Worm (Caenorhabditis elegans) whole organism, L1 larva: ENCODE results near the gene fsn-1.

ENCODE experiments used
- C04F5.9 ChIP-seq: sonication (generic microtip); optimal IDR thresholded peaks from 2 replicates; lab custom pipeline; 2016; ENCODE audit warnings: missing genetic modification characterization, missing compliant biosample characterization
- Y116A8C.19 ChIP-seq: sonication (generic microtip); optimal IDR thresholded peaks from 2 replicates; lab custom pipeline; 2016; ENCODE audit warnings: missing compliant biosample characterization, missing genetic modification characterization, borderline replicate concordance
- aha-1 ChIP-seq: fragments of 150-350 bp; optimal IDR thresholded peaks from 2 replicates; lab custom pipeline; 2014; ENCODE audit warnings: missing biosample characterization, missing genetic modification characterization
- aly-2 ChIP-seq: fragments of 150-350 bp; optimal IDR thresholded peaks from 2 replicates; lab custom pipeline; 2014; ENCODE audit warnings: missing biosample characterization, missing genetic modification characterization
- blmp-1 ChIP-seq: fragments of 150-350 bp; optimal IDR thresholded peaks from 2 replicates; lab custom pipeline; 2014; ENCODE audit warnings: missing biosample characterization, missing genetic modification characterization
- ceh-63 ChIP-seq: fragments of 200-800 bp; sonication (Bioruptor generic); optimal IDR thresholded peaks from 2 replicates; lab custom pipeline; 2018; ENCODE audit warnings: mild to moderate bottlenecking, missing genetic modification characterization, missing compliant biosample characterization
- ceh-82 ChIP-seq, 3 experiments: fragments of 150-350 bp in 1 of 3; sonication (generic microtip) in 2 of 3; optimal IDR thresholded peaks; 2 replicates each; lab custom pipeline; 2014 to 2017; ENCODE audit warnings: missing biosample characterization in 3 of 3, missing genetic modification characterization in 3 of 3
- ces-1 ChIP-seq: fragments of 150-350 bp; optimal IDR thresholded peaks from 2 replicates; lab custom pipeline; 2014; ENCODE audit warnings: missing biosample characterization, missing genetic modification reagents, missing genetic modification characterization
- dpl-1 ChIP-seq, 3 experiments: fragments of 150-350 bp in 2 of 3; sonication (generic microtip) in 1 of 3; optimal IDR thresholded peaks; 2 replicates each; lab custom pipeline; 2014 to 2017; ENCODE audit warnings: missing biosample characterization in 3 of 3, missing genetic modification characterization in 3 of 3, missing genetic modification reagents in 3 of 3
- efl-1 ChIP-seq, 4 experiments: fragments of 150-350 bp; optimal IDR thresholded peaks in 3 of 4; peaks in 1 of 4; 1 replicate in 1 of 4; 2 replicates in 3 of 4; lab custom pipeline; 2014; ENCODE audit warnings: missing biosample characterization in 2 of 4, missing genetic modification characterization in 2 of 4, missing genetic modification reagents in 2 of 4
- efl-3 ChIP-seq: fragments of 200-800 bp; sonication (Bioruptor generic); optimal IDR thresholded peaks from 2 replicates; lab custom pipeline; 2018; ENCODE audit warnings: mild to moderate bottlenecking, missing genetic modification characterization, missing compliant biosample characterization
- egl-13 ChIP-seq: sonication (generic microtip); optimal IDR thresholded peaks from 2 replicates; lab custom pipeline; 2016; ENCODE audit warnings: missing genotype, missing genetic modification reagents, missing genetic modification characterization, missing compliant biosample characterization
- elt-2 ChIP-seq: sonication (generic microtip); optimal IDR thresholded peaks from 2 replicates; lab custom pipeline; 2016; ENCODE audit warnings: missing genetic modification characterization, mild to moderate bottlenecking, inconsistent platforms, missing compliant biosample characterization, missing genetic modification reagents
- fkh-10 ChIP-seq: sonication (generic microtip); optimal IDR thresholded peaks from 2 replicates; lab custom pipeline; 2017; ENCODE audit warnings: missing biosample characterization, missing genetic modification reagents, missing genetic modification characterization
- fkh-8 ChIP-seq: sonication (generic microtip); optimal IDR thresholded peaks from 2 replicates; lab custom pipeline; 2016; ENCODE audit warnings: mild to moderate bottlenecking, missing genetic modification characterization, missing compliant biosample characterization
- fos-1 ChIP-seq: fragments of 150-350 bp; optimal IDR thresholded peaks from 2 replicates; lab custom pipeline; 2014; ENCODE audit warnings: missing biosample characterization, missing genetic modification characterization
- grh-1 ChIP-seq: fragments of 200-800 bp; sonication (Bioruptor generic); IDR thresholded peaks from 2 replicates; pipeline ENCODE4 v1.3.6; 2022; ENCODE audit warnings: missing genetic modification reagents, missing genetic modification characterization, missing compliant biosample characterization
- hlh-17 ChIP-seq: fragments of 200-800 bp; sonication (Bioruptor generic); optimal IDR thresholded peaks from 2 replicates; lab custom pipeline; 2018; ENCODE audit warnings: missing genetic modification characterization, mild to moderate bottlenecking, missing compliant biosample characterization, moderate library complexity, borderline replicate concordance
- hlh-4 ChIP-seq: sonication (generic microtip); optimal IDR thresholded peaks from 2 replicates; lab custom pipeline; 2016; ENCODE audit warnings: mild to moderate bottlenecking, missing genetic modification characterization, missing compliant biosample characterization
- hpl-2 ChIP-seq: fragments of 150-350 bp; optimal IDR thresholded peaks from 2 replicates; lab custom pipeline; 2014; ENCODE audit warnings: missing biosample characterization, missing genetic modification reagents, missing genetic modification characterization
- irx-1 ChIP-seq: sonication (generic microtip); optimal IDR thresholded peaks from 2 replicates; lab custom pipeline; 2016; ENCODE audit warnings: missing genetic modification characterization, missing compliant biosample characterization
- isw-1 ChIP-seq: fragments of 200-800 bp; sonication (Bioruptor generic); IDR thresholded peaks from 2 replicates; pipeline ENCODE4 v1.3.6; 2022; ENCODE audit warnings: missing genetic modification characterization, missing compliant biosample characterization
- jun-1 ChIP-seq: fragments of 150-350 bp; optimal IDR thresholded peaks from 2 replicates; lab custom pipeline; 2014; ENCODE audit warnings: missing biosample characterization, missing genetic modification reagents, missing genetic modification characterization
- lin-13 ChIP-seq: fragments of 150-350 bp; optimal IDR thresholded peaks from 2 replicates; lab custom pipeline; 2014; ENCODE audit warnings: missing biosample characterization, missing genetic modification reagents, missing genetic modification characterization
- lin-14 ChIP-seq: fragments of 200-800 bp; sonication (Bioruptor generic); optimal IDR thresholded peaks from 2 replicates; lab custom pipeline; 2018; ENCODE audit warnings: mild to moderate bottlenecking, missing genetic modification characterization, moderate library complexity, missing compliant biosample characterization
- lin-15B ChIP-seq: fragments of 150-350 bp; sonication (generic microtip); optimal IDR thresholded peaks from 3 replicates; lab custom pipeline; 2014; ENCODE audit warnings: missing biosample characterization, missing genetic modification characterization
- lin-35 ChIP-seq, 2 experiments: fragments of 150-350 bp; optimal IDR thresholded peaks; 2 replicates each; lab custom pipeline; 2014; ENCODE audit warnings: missing biosample characterization in 2 of 2, missing genetic modification characterization in 2 of 2, missing genetic modification reagents in 2 of 2
- lir-3 ChIP-seq: sonication (generic microtip); optimal IDR thresholded peaks from 2 replicates; lab custom pipeline; 2016; ENCODE audit warnings: mild to moderate bottlenecking, missing genetic modification characterization, moderate library complexity, missing compliant biosample characterization; ENCODE audit not compliant: poor library complexity
- lsy-2 ChIP-seq, 2 experiments: fragments of 150-350 bp; optimal IDR thresholded peaks; 2 replicates each; lab custom pipeline; 2014; ENCODE audit warnings: missing biosample characterization in 2 of 2, missing genetic modification characterization in 2 of 2
- mef-2 ChIP-seq: fragments of 150-350 bp; optimal IDR thresholded peaks from 2 replicates; lab custom pipeline; 2014; ENCODE audit warnings: missing biosample characterization, missing genetic modification characterization
- mep-1 ChIP-seq: fragments of 150-350 bp; optimal IDR thresholded peaks from 2 replicates; lab custom pipeline; 2014; ENCODE audit warnings: missing biosample characterization, missing genetic modification characterization
- nhr-19 ChIP-seq: fragments of 200-800 bp; sonication (Bioruptor generic); conservative IDR thresholded peaks from 2 replicates; pipeline ENCODE4 v1.3.6; 2022; ENCODE audit warnings: missing genetic modification characterization, missing compliant biosample characterization
- nhr-20 ChIP-seq: sonication (generic microtip); optimal IDR thresholded peaks from 2 replicates; lab custom pipeline; 2016; ENCODE audit warnings: mild to moderate bottlenecking, missing genetic modification characterization, missing compliant biosample characterization
- nhr-77 ChIP-seq: fragments of 150-350 bp; optimal IDR thresholded peaks from 2 replicates; lab custom pipeline; 2014; ENCODE audit warnings: missing biosample characterization, missing genetic modification characterization
- nhr-84 ChIP-seq: sonication (generic microtip); optimal IDR thresholded peaks from 2 replicates; lab custom pipeline; 2017; ENCODE audit warnings: missing biosample characterization, missing genetic modification characterization
- nhr-85 ChIP-seq: sonication (generic microtip); peaks from one replicate; lab custom pipeline; 2016; ENCODE audit warnings: missing genetic modification characterization, inconsistent platforms, missing compliant biosample characterization
- pag-3 ChIP-seq: sonication (generic microtip); optimal IDR thresholded peaks from 2 replicates; lab custom pipeline; 2017; ENCODE audit warnings: missing genetic modification characterization, mild to moderate bottlenecking, missing compliant biosample characterization, antibody characterized with exemption, borderline replicate concordance; ENCODE audit not compliant: insufficient read depth
- pax-3 ChIP-seq: fragments of 200-800 bp; sonication (Bioruptor generic); optimal IDR thresholded peaks from 2 replicates; lab custom pipeline; 2018; ENCODE audit warnings: mild to moderate bottlenecking, missing genetic modification characterization, moderate library complexity, missing compliant biosample characterization
- skn-1 ChIP-seq: fragments of 150-350 bp; optimal IDR thresholded peaks from 2 replicates; lab custom pipeline; 2014; ENCODE audit warnings: missing biosample characterization, missing genetic modification characterization
- snpc-4 ChIP-seq: fragments of 150-350 bp; optimal IDR thresholded peaks from 2 replicates; lab custom pipeline; 2014; ENCODE audit warnings: missing biosample characterization, missing genetic modification characterization
- sptf-1 ChIP-seq: fragments of 150-350 bp; optimal IDR thresholded peaks from 2 replicates; lab custom pipeline; 2014; ENCODE audit warnings: missing biosample characterization, missing genetic modification characterization
- sup-37 ChIP-seq: fragments of 200-800 bp; sonication (Bioruptor generic); optimal IDR thresholded peaks from 2 replicates; lab custom pipeline; 2018; ENCODE audit warnings: mild to moderate bottlenecking, missing genetic modification characterization, missing compliant biosample characterization
- tlp-1 ChIP-seq: fragments of 150-350 bp; optimal IDR thresholded peaks from 2 replicates; lab custom pipeline; 2014; ENCODE audit warnings: missing biosample characterization, missing genetic modification characterization
- unc-130 ChIP-seq: fragments of 150-350 bp; optimal IDR thresholded peaks from 2 replicates; lab custom pipeline; 2017; ENCODE audit warnings: missing biosample characterization, missing genetic modification characterization, inconsistent platforms
- unc-30 ChIP-seq: sonication (generic microtip); optimal IDR thresholded peaks from 2 replicates; lab custom pipeline; 2017; ENCODE audit warnings: missing biosample characterization, missing genetic modification characterization
- unc-86 ChIP-seq: sonication (generic microtip); optimal IDR thresholded peaks from 2 replicates; lab custom pipeline; 2016; ENCODE audit warnings: missing genetic modification characterization, missing compliant biosample characterization
- unc-98 ChIP-seq: fragments of 200-800 bp; sonication (Bioruptor generic); IDR thresholded peaks from 2 replicates; pipeline ENCODE4 v1.3.6; 2022; ENCODE audit warnings: missing genetic modification characterization, missing compliant biosample characterization
- vab-15 ChIP-seq: sonication (generic microtip); optimal IDR thresholded peaks from 2 replicates; lab custom pipeline; 2017; ENCODE audit warnings: missing genotype, mild to moderate bottlenecking, missing genetic modification characterization, missing compliant biosample characterization
- xbp-1 ChIP-seq: sonication (generic microtip); optimal IDR thresholded peaks from 2 replicates; lab custom pipeline; 2016; ENCODE audit warnings: missing genetic modification characterization, missing compliant biosample characterization
- zag-1 ChIP-seq: fragments of 150-350 bp; optimal IDR thresholded peaks from 2 replicates; lab custom pipeline; 2014; ENCODE audit warnings: missing biosample characterization, missing genetic modification characterization
- zip-4 ChIP-seq: fragments of 200-800 bp; sonication (Bioruptor generic); optimal IDR thresholded peaks from 2 replicates; lab custom pipeline; 2018; ENCODE audit warnings: mild to moderate bottlenecking, missing genetic modification characterization, moderate library complexity, missing compliant biosample characterization
- ztf-11 ChIP-seq, 2 experiments: sonication (generic microtip); optimal IDR thresholded peaks; 2 replicates each; lab custom pipeline; 2016 to 2017; ENCODE audit warnings: missing genetic modification characterization in 2 of 2, missing biosample characterization in 1 of 2, missing compliant biosample characterization in 1 of 2

fsn-1 gene

DNA sequence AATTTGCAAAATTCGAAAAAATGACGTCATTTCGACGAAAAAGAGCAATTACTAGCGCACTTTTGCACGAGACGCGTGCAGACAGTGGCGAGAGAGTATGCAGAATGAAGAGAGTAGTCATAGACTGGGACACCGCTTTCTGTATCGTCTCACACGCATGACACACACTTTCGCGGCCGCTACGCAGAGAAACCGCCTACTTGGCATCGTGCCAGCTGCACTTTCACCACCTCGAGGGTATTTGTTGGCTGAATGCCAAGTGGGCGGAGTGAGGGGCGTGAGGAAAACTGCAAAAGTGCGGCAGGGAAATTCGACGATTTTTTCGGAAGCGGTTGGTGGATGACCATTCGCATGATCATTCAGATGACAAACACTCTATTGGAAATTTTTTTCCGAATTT lies 37.4 kb upstream of the fsn-1 start:
- TF ChIP-seq vab-15 (tag; lab: Kevin White, UChicago) (peak; percentile 98), nhr-20 (tag; lab: Kevin White, UChicago) (peak; percentile 100), ces-1 (GFP tag; lab: Kevin White, UChicago) (peak; percentile 69), lin-15B (peak; percentile 94), efl-1 (optimal IDR thresholded peaks at IDR 0.05; lab: Kevin White, UChicago) (peak; percentile 96 to 97), efl-1 (GFP tag; optimal IDR thresholded peaks at IDR 0.05 in 1 of 2; lab: Kevin White, UChicago) (peak; percentile 85 to 99), sup-37 (GFP tag; lab: Kevin White, UChicago) (peak; percentile 100), aha-1 (tag; lab: Kevin White, UChicago) (peak; percentile 95), unc-98 (GFP tag; lab: Robert Waterston, UW) (peak; percentile 80), hpl-2 (peak; percentile 95), Y116A8C.19 (tag; lab: Kevin White, UChicago) (peak; percentile 10), egl-13 (tag; lab: Kevin White, UChicago) (peak; percentile 100), lin-35 (GFP tag; optimal IDR thresholded peaks at IDR 0.05; lab: Kevin White, UChicago) (peak; percentile 94 to 95), ceh-63 (peak; percentile 92), jun-1 (tag; lab: Kevin White, UChicago) (peak; percentile 99), ceh-82 (tag; optimal IDR thresholded peaks at IDR 0.05; lab: Kevin White, UChicago) (peak; percentile 95 to 98 (median 97)), mep-1 (peak; percentile 96), nhr-85 (peak; percentile 100), nhr-84 (tag; lab: Kevin White, UChicago) (no peak), blmp-1 (tag; lab: Kevin White, UChicago) (peak; percentile 100), unc-86 (peak; percentile 100), pax-3 (peak; percentile 100), nhr-77 (tag; lab: Kevin White, UChicago) (peak; percentile 99), isw-1 (GFP tag; lab: Robert Waterston, UW) (peak; percentile 98), aly-2 (tag; lab: Kevin White, UChicago) (peak; percentile 90), sptf-1 (tag; lab: Kevin White, UChicago) (no peak), hlh-4 (peak; percentile 83), zip-4 (GFP tag; lab: Kevin White, UChicago) (peak; percentile 96), tlp-1 (tag; lab: Kevin White, UChicago) (no peak), unc-130 (tag; lab: Kevin White, UChicago) (peak; percentile 97), fkh-8 (peak; percentile 100), fos-1 (peak; percentile 97), xbp-1 (tag; lab: Kevin White, UChicago) (peak; percentile 99), mef-2 (tag; lab: Kevin White, UChicago) (peak; percentile 96), hlh-17 (GFP tag; lab: Kevin White, UChicago) (no peak), C04F5.9 (tag; lab: Kevin White, UChicago) (peak; percentile 97), lsy-2 (tag; optimal IDR thresholded peaks at IDR 0.05; lab: Kevin White, UChicago) (peak; percentile 97), ztf-11 (tag; optimal IDR thresholded peaks at IDR 0.05; lab: Kevin White, UChicago) (peak in 1 of 2 experiments; percentile 99), zag-1 (tag; lab: Kevin White, UChicago) (peak; percentile 30), efl-3 (GFP tag; lab: Kevin White, UChicago) (peak; percentile 95), irx-1 (tag; lab: Kevin White, UChicago) (peak; percentile 98), snpc-4 (tag; lab: Kevin White, UChicago) (peak; percentile 84), lin-13 (GFP tag; lab: Kevin White, UChicago) (peak; percentile 100), grh-1 (GFP tag; lab: Robert Waterston, UW) (peak; percentile 99), skn-1 (tag; lab: Kevin White, UChicago) (peak; percentile 95), fkh-10 (GFP tag; lab: Kevin White, UChicago) (peak; percentile 99), lin-14 (GFP tag; lab: Kevin White, UChicago) (peak; percentile 100), unc-30 (tag; lab: Kevin White, UChicago) (no peak), pag-3 (tag; lab: Kevin White, UChicago) (peak; percentile 80), dpl-1 (GFP tag; optimal IDR thresholded peaks at IDR 0.05; lab: Kevin White, UChicago) (peak; percentile 89 to 91 (median 89)), lir-3 (tag; lab: Kevin White, UChicago) (peak; percentile 98), elt-2 (tag; lab: Kevin White, UChicago) (peak; percentile 99), nhr-19 (peak; percentile 100)
